Fruit fly (Drosophila melanogaster) whole organism, embryonic: Measurements from ENCODE around the gene Pex7.

Source experiments
- Atf6 ChIP-seq: fragments of 200-800 bp; sonication (Bioruptor generic); IDR thresholded peaks from 2 replicates; pipeline ENCODE4 v1.3.6; 2022; ENCODE audit warnings: missing biosample characterization, missing genetic modification characterization
- B-H1 ChIP-seq: fragments of 200-800 bp; sonication (Bioruptor generic); IDR thresholded peaks from 3 replicates; pipeline ENCODE4 v1.3.6; 2022; ENCODE audit warnings: missing biosample characterization, missing genetic modification characterization
- Blimp-1 ChIP-seq: fragments of 200-800 bp; sonication (Bioruptor generic); optimal IDR thresholded peaks from 3 replicates; lab custom pipeline; 2018; ENCODE audit warnings: missing biosample characterization, missing genetic modification characterization, mild to moderate bottlenecking, moderate library complexity, missing genetic modification reagents
- CG11247 ChIP-seq: fragments of 200-800 bp; sonication (Bioruptor generic); IDR thresholded peaks from 2 replicates; pipeline ENCODE4 v1.3.6; 2022; ENCODE audit warnings: missing biosample characterization, missing genetic modification characterization
- CG11398 ChIP-seq: fragments of 200-800 bp; sonication (Bioruptor generic); optimal IDR thresholded peaks from 2 replicates; lab custom pipeline; 2016; ENCODE audit warnings: missing biosample characterization, missing genetic modification characterization
- CG11504 ChIP-seq: fragments of 200-800 bp; sonication (Bioruptor generic); optimal IDR thresholded peaks from 3 replicates; lab custom pipeline; 2019; ENCODE audit warnings: missing biosample characterization, mild to moderate bottlenecking, missing genetic modification characterization, moderate library complexity
- CG11723 ChIP-seq: fragments of 200-800 bp; sonication (Bioruptor generic); optimal IDR thresholded peaks from 2 replicates; lab custom pipeline; 2017; ENCODE audit warnings: missing biosample characterization, mild to moderate bottlenecking, missing genetic modification characterization
- CG1603 ChIP-seq: fragments of 200-800 bp; sonication (Bioruptor generic); optimal IDR thresholded peaks from 2 replicates; lab custom pipeline; 2019; ENCODE audit warnings: missing biosample characterization, mild to moderate bottlenecking, missing genetic modification characterization, moderate library complexity
- CG17186 ChIP-seq: fragments of 200-800 bp; sonication (Bioruptor generic); optimal IDR thresholded peaks from 3 replicates; lab custom pipeline; 2017; ENCODE audit warnings: missing biosample characterization, missing genetic modification reagents, missing genetic modification characterization
- CG17385 ChIP-seq: fragments of 200-800 bp; sonication (Bioruptor generic); optimal IDR thresholded peaks from 3 replicates; lab custom pipeline; 2018; ENCODE audit warnings: missing biosample characterization, mild to moderate bottlenecking, missing genetic modification characterization
- CG1832 ChIP-seq: fragments of 200-800 bp; sonication (Bioruptor generic); optimal IDR thresholded peaks from 2 replicates; lab custom pipeline; 2017; ENCODE audit warnings: missing biosample characterization, mild to moderate bottlenecking, missing genetic modification characterization, inconsistent platforms
- CG2712 ChIP-seq: fragments of 200-800 bp; optimal IDR thresholded peaks from 3 replicates; lab custom pipeline; 2019; ENCODE audit warnings: missing biosample characterization, mild to moderate bottlenecking, missing genetic modification characterization, moderate library complexity
- CG30020 ChIP-seq: fragments of 200-800 bp; optimal IDR thresholded peaks from 2 replicates; lab custom pipeline; 2019; ENCODE audit warnings: missing biosample characterization, mild to moderate bottlenecking, missing genetic modification characterization, moderate library complexity
- CG31224 ChIP-seq: fragments of 200-800 bp; sonication (Bioruptor generic); IDR thresholded peaks from 2 replicates; pipeline ENCODE4 v1.3.6; 2022; ENCODE audit warnings: missing biosample characterization, missing genetic modification characterization
- CG31388 ChIP-seq: fragments of 200-800 bp; sonication (Bioruptor generic); optimal IDR thresholded peaks from 2 replicates; lab custom pipeline; 2016; ENCODE audit warnings: missing biosample characterization, missing genetic modification characterization
- CG3838 ChIP-seq: fragments of 200-800 bp; sonication (Bioruptor generic); optimal IDR thresholded peaks from 3 replicates; lab custom pipeline; 2016; ENCODE audit warnings: missing biosample characterization, missing genetic modification characterization
- CG4820 ChIP-seq: fragments of 200-800 bp; sonication (Bioruptor generic); optimal IDR thresholded peaks from 3 replicates; lab custom pipeline; 2016; ENCODE audit warnings: missing biosample characterization, missing genetic modification characterization
- CG6254 ChIP-seq: fragments of 200-800 bp; sonication (Bioruptor generic); optimal IDR thresholded peaks from 3 replicates; lab custom pipeline; 2017; ENCODE audit warnings: mild to moderate bottlenecking, missing biosample characterization, missing genetic modification reagents, missing genetic modification characterization
- CG8089 ChIP-seq: fragments of 200-800 bp; sonication (Bioruptor generic); optimal IDR thresholded peaks from 3 replicates; lab custom pipeline; 2016; ENCODE audit warnings: missing biosample characterization, missing genetic modification characterization
- CG8359 ChIP-seq: fragments of 200-800 bp; sonication (Bioruptor generic); optimal IDR thresholded peaks from 2 replicates; lab custom pipeline; 2017; ENCODE audit warnings: missing biosample characterization, mild to moderate bottlenecking, missing genetic modification characterization, borderline replicate concordance
- CG8388 ChIP-seq: fragments of 200-800 bp; sonication (Bioruptor generic); optimal IDR thresholded peaks from 2 replicates; lab custom pipeline; 2019; ENCODE audit warnings: missing biosample characterization, mild to moderate bottlenecking, missing genetic modification characterization, moderate library complexity
- CG9437 ChIP-seq: fragments of 200-800 bp; sonication (Bioruptor generic); optimal IDR thresholded peaks from 2 replicates; lab custom pipeline; 2018; ENCODE audit warnings: missing biosample characterization, mild to moderate bottlenecking, missing genetic modification characterization
- CoRest ChIP-seq: fragments of 200-800 bp; sonication (Bioruptor generic); optimal IDR thresholded peaks from 3 replicates; lab custom pipeline; 2018; ENCODE audit warnings: missing biosample characterization, mild to moderate bottlenecking, missing genetic modification characterization, moderate library complexity
- D ChIP-seq, 2 experiments: fragments of 200-800 bp in 1 of 2; fragments of >200 bp in 1 of 2; sonication (Bioruptor generic) in 1 of 2; optimal IDR thresholded peaks; 2 replicates in 1 of 2; 3 replicates in 1 of 2; lab custom pipeline; 2017; ENCODE audit warnings: mild to moderate bottlenecking in 1 of 2, missing biosample characterization in 1 of 2, missing genetic modification characterization in 1 of 2, missing genetic modification reagents in 1 of 2
- ERR ChIP-seq: fragments of 200-800 bp; sonication (Bioruptor generic); optimal IDR thresholded peaks from 2 replicates; lab custom pipeline; 2016; ENCODE audit warnings: missing biosample characterization, missing genetic modification characterization
- Gug ChIP-seq: fragments of 200-800 bp; sonication (Bioruptor generic); IDR thresholded peaks from 4 replicates; pipeline ENCODE4 v1.3.6; 2022; ENCODE audit warnings: missing biosample characterization, missing genetic modification characterization
- Hr3 ChIP-seq: fragments of 200-800 bp; sonication (Bioruptor generic); optimal IDR thresholded peaks from 3 replicates; lab custom pipeline; 2016; ENCODE audit warnings: missing biosample characterization, missing genetic modification characterization
- Hr39 ChIP-seq: fragments of >200 bp; optimal IDR thresholded peaks from 2 replicates; lab custom pipeline; 2017
- Lhr ChIP-seq: fragments of 200-800 bp; sonication (Bioruptor generic); optimal IDR thresholded peaks from 3 replicates; lab custom pipeline; 2017; ENCODE audit warnings: mild to moderate bottlenecking, missing biosample characterization, missing genetic modification reagents, missing genetic modification characterization
- Max ChIP-seq: fragments of 200-800 bp; sonication (Bioruptor generic); optimal IDR thresholded peaks from 2 replicates; lab custom pipeline; 2016; ENCODE audit warnings: missing biosample characterization, mild to moderate bottlenecking, missing genetic modification characterization
- Myb ChIP-seq: fragments of 200-800 bp; sonication (Bioruptor generic); optimal IDR thresholded peaks from 2 replicates; lab custom pipeline; 2016; ENCODE audit warnings: missing biosample characterization, missing genetic modification characterization
- Nf-YA ChIP-seq: fragments of 200-800 bp; sonication (Bioruptor generic); IDR thresholded peaks from 2 replicates; pipeline ENCODE4 v1.3.6; 2022; ENCODE audit warnings: missing biosample characterization, missing genetic modification characterization
- Sin3A ChIP-seq: fragments of >200 bp; optimal IDR thresholded peaks from 2 replicates; lab custom pipeline; 2018
- Sox100B ChIP-seq: fragments of 200-800 bp; sonication (Bioruptor generic); optimal IDR thresholded peaks from 3 replicates; lab custom pipeline; 2018; ENCODE audit warnings: missing biosample characterization, mild to moderate bottlenecking, missing genetic modification characterization
- TFAM ChIP-seq: fragments of 200-800 bp; sonication (Bioruptor generic); optimal IDR thresholded peaks from 2 replicates; lab custom pipeline; 2017; ENCODE audit warnings: missing biosample characterization, missing genetic modification characterization, inconsistent platforms
- chn ChIP-seq: fragments of 200-800 bp; sonication (Bioruptor generic); optimal IDR thresholded peaks from 2 replicates; lab custom pipeline; 2016; ENCODE audit warnings: missing biosample characterization, missing genetic modification characterization
- emc ChIP-seq: fragments of 200-800 bp; sonication (Bioruptor generic); optimal IDR thresholded peaks from 2 replicates; lab custom pipeline; 2016; ENCODE audit warnings: missing biosample characterization, missing genetic modification characterization
- en ChIP-seq: fragments of 200-800 bp; sonication (Bioruptor generic); optimal IDR thresholded peaks from 2 replicates; lab custom pipeline; 2016; ENCODE audit warnings: missing biosample characterization, missing genetic modification characterization
- fd3F ChIP-seq: fragments of 200-800 bp; sonication (Bioruptor generic); optimal IDR thresholded peaks from 2 replicates; lab custom pipeline; 2018; ENCODE audit warnings: missing biosample characterization, mild to moderate bottlenecking, missing genetic modification characterization, moderate library complexity
- fd64A ChIP-seq: fragments of 200-800 bp; sonication (Bioruptor generic); optimal IDR thresholded peaks from 3 replicates; lab custom pipeline; 2018; ENCODE audit warnings: missing biosample characterization, mild to moderate bottlenecking, missing genetic modification characterization
- gcm ChIP-seq: fragments of 200-800 bp; sonication (Bioruptor generic); optimal IDR thresholded peaks from 2 replicates; lab custom pipeline; 2019; ENCODE audit warnings: missing biosample characterization, mild to moderate bottlenecking, missing genetic modification characterization, moderate library complexity
- grau ChIP-seq: fragments of 200-800 bp; optimal IDR thresholded peaks from 3 replicates; lab custom pipeline; 2019; ENCODE audit warnings: missing biosample characterization, mild to moderate bottlenecking, missing genetic modification characterization, moderate library complexity
- lab ChIP-seq: fragments of 200-800 bp; sonication (Bioruptor generic); optimal IDR thresholded peaks from 3 replicates; lab custom pipeline; 2017; ENCODE audit warnings: missing biosample characterization, missing genetic modification characterization, mild to moderate bottlenecking, moderate library complexity, missing genetic modification reagents
- mirr ChIP-seq: fragments of 200-800 bp; sonication (Bioruptor generic); optimal IDR thresholded peaks from 3 replicates; lab custom pipeline; 2018; ENCODE audit warnings: missing biosample characterization, mild to moderate bottlenecking, missing genetic modification characterization
- pho ChIP-seq: fragments of 200-800 bp; sonication (Bioruptor generic); optimal IDR thresholded peaks from 2 replicates; lab custom pipeline; 2016; ENCODE audit warnings: missing biosample characterization, missing genetic modification characterization
- prd ChIP-seq, 3 experiments: fragments of >200 bp in 2 of 3; fragments of 200-800 bp in 1 of 3; sonication (Bioruptor generic) in 1 of 3; optimal IDR thresholded peaks in 2 of 3; IDR thresholded peaks in 1 of 3; 2 replicates in 2 of 3; 3 replicates in 1 of 3; pipeline versions ENCODE4 v1.3.6 to Lab custom; 2017 to 2022; ENCODE audit warnings: missing biosample characterization in 1 of 3, missing genetic modification characterization in 1 of 3
- tgo ChIP-seq: fragments of 200-800 bp; sonication (Bioruptor generic); IDR thresholded peaks from 3 replicates; pipeline ENCODE4 v1.3.6; 2022; ENCODE audit warnings: missing biosample characterization, missing genetic modification characterization
- trem ChIP-seq: fragments of 200-800 bp; optimal IDR thresholded peaks from 3 replicates; lab custom pipeline; 2019; ENCODE audit warnings: missing biosample characterization, mild to moderate bottlenecking, missing genetic modification characterization, moderate library complexity
- zfh1 ChIP-seq: fragments of 200-800 bp; sonication (Bioruptor generic); IDR thresholded peaks from 3 replicates; pipeline ENCODE4 v1.3.6; 2022; ENCODE audit warnings: missing biosample characterization, missing genetic modification characterization

The Pex7 gene

dm6 chr3L:8600752-8601433 lies 46.1 kb upstream of the Pex7 start, which contains the start of the genes Nelf-E and RpL14 (continued):
- TF ChIP-seq CG1603 (tag; lab: Kevin White, UChicago) (peak; percentile 98), tgo (GFP tag; lab: Robert Waterston, UW) (peak; percentile 90), CG1832 (GFP tag; lab: Kevin White, UChicago) (peak; percentile 55), chn (GFP tag; lab: Kevin White, UChicago) (peak; percentile 91), TFAM (GFP tag; lab: Kevin White, UChicago) (peak; percentile 91), CG31224 (peak; percentile 86), Max (GFP tag; lab: Kevin White, UChicago) (peak; percentile 92), B-H1 (GFP tag; lab: Robert Waterston, UW) (peak; percentile 81), lab (GFP tag; lab: Kevin White, UChicago) (peak; percentile 99), trem (tag; lab: Kevin White, UChicago) (peak; percentile 95), pho (GFP tag; lab: Kevin White, UChicago) (peak; percentile 96), CG11398 (peak; percentile 98), Hr3 (GFP tag; lab: Kevin White, UChicago) (peak; percentile 85), zfh1 (GFP tag; lab: Robert Waterston, UW) (peak; percentile 96), fd64A (GFP tag; lab: Kevin White, UChicago) (peak; percentile 95), Nf-YA (GFP tag; lab: Robert Waterston, UW) (peak; percentile 88), fd3F (GFP tag; lab: Kevin White, UChicago) (peak; percentile 91), CG11504 (tag; lab: Kevin White, UChicago) (peak; percentile 89), CG8388 (peak; percentile 89), CG3838 (GFP tag; lab: Kevin White, UChicago) (peak; percentile 86), Lhr (GFP tag; lab: Kevin White, UChicago) (peak; percentile 96), Gug (peak; percentile 62; the same call in 3 of the 4 replicates), CG31388 (GFP tag; lab: Kevin White, UChicago) (peak; percentile 58), CG11247 (GFP tag; lab: Robert Waterston, UW) (peak; percentile 96), CG8359 (GFP tag; lab: Kevin White, UChicago) (peak; percentile 87), Sin3A (peak; percentile 55), mirr (GFP tag; lab: Kevin White, UChicago) (peak; percentile 99), CG2712 (tag; lab: Kevin White, UChicago) (peak; percentile 92), CG4820 (GFP tag; lab: Kevin White, UChicago) (peak; percentile 87), en (GFP tag; lab: Kevin White, UChicago) (peak; percentile 90), Myb (peak; percentile 87), CoRest (peak; percentile 87), D (optimal IDR thresholded peaks at IDR 0.05; lab: Kevin White, UChicago) (peak; percentile 37), D (GFP tag; optimal IDR thresholded peaks at IDR 0.05; lab: Kevin White, UChicago) (peak; percentile 90), prd (optimal IDR thresholded peaks at IDR 0.05; lab: Kevin White, UChicago) (no peak), prd (GFP tag; IDR thresholded peaks at IDR 0.05; lab: Robert Waterston, UW) (peak; percentile 84), CG6254 (GFP tag; lab: Kevin White, UChicago) (peak; percentile 88), Atf6 (GFP tag; lab: Robert Waterston, UW) (peak; percentile 92), CG30020 (peak; percentile 83), grau (peak; percentile 90), CG17186 (peak; percentile 95), CG17385 (peak; percentile 92), emc (GFP tag; lab: Kevin White, UChicago) (peak; percentile 95), Hr39 (lab: Kevin White, UChicago) (no peak), CG9437 (peak; percentile 88), ERR (GFP tag; lab: Kevin White, UChicago) (peak; percentile 92), gcm (GFP tag; lab: Kevin White, UChicago) (peak; percentile 92), Blimp-1 (peak; percentile 79), CG11723 (peak; percentile 93), CG8089 (GFP tag; lab: Kevin White, UChicago) (peak; percentile 96), Sox100B (GFP tag; lab: Kevin White, UChicago) (no peak)
